Fruit fly (Drosophila melanogaster): ENCODE results near the gene betaTub97EF.
A peak's percentile ranks its signal among the peaks of the same experiment; 100 is the strongest.

The betaTub97EF gene

dm6 chr3R:27937752-27938694 is 50.2 kb downstream of the betaTub97EF start, which contains the start of the genes NSD and BOD1 (continued):
- no peak for TF ChIP-seq CG6683 (GFP tag; optimal IDR thresholded peaks at IDR 0.05)
- no peak for TF ChIP-seq Sox100B (GFP tag; optimal IDR thresholded peaks at IDR 0.05)
- peak; percentile 62 for TF ChIP-seq CG11560 (tag; IDR thresholded peaks at IDR 0.05)
- no peak for TF ChIP-seq Side (GFP tag; optimal IDR thresholded peaks at IDR 0.05)
- TF ChIP-seq CG7987 (GFP tag; optimal IDR thresholded peaks at IDR 0.05) = peak; percentile 20
- TF ChIP-seq CG11398 (GFP tag; optimal IDR thresholded peaks at IDR 0.05) = no peak
- peak; percentile 47 for TF ChIP-seq CG12659 (GFP tag; optimal IDR thresholded peaks at IDR 0.05)
- peak; percentile 27; the same call in 1 of the 2 replicates for TF ChIP-seq wor (GFP tag; IDR thresholded peaks at IDR 0.05)
- TF ChIP-seq amos (GFP tag; IDR thresholded peaks at IDR 0.05; ENCODE audit: partially characterized antibody) = peak; percentile 98
- no peak for TF ChIP-seq CG8290 (GFP tag; optimal IDR thresholded peaks at IDR 0.05)
- no peak for TF ChIP-seq CG8290 (tag; optimal IDR thresholded peaks at IDR 0.05)
- no peak for TF ChIP-seq D (optimal IDR thresholded peaks at IDR 0.05)
- TF ChIP-seq D (GFP tag; optimal IDR thresholded peaks at IDR 0.05) = no peak
- no peak for TF ChIP-seq Lpt (GFP tag; optimal IDR thresholded peaks at IDR 0.05)
- TF ChIP-seq crc (GFP tag; optimal IDR thresholded peaks at IDR 0.05) = no peak
- TF ChIP-seq Deaf1 (tag; optimal IDR thresholded peaks at IDR 0.05) = peak; percentile 0
- no peak for TF ChIP-seq CG4854 (GFP tag; optimal IDR thresholded peaks at IDR 0.05)
- TF ChIP-seq D19A (tag; optimal IDR thresholded peaks at IDR 0.05) = no peak
- peak; percentile 61 for TF ChIP-seq MTF-1 (GFP tag; optimal IDR thresholded peaks at IDR 0.05; ENCODE audit: borderline replicate concordance)
- TF ChIP-seq pfk (GFP tag; optimal IDR thresholded peaks at IDR 0.05) = no peak
- no peak for TF ChIP-seq yki (optimal IDR thresholded peaks at IDR 0.05)
- TF ChIP-seq Six4 (GFP tag; optimal IDR thresholded peaks at IDR 0.05) = peak; percentile 43
- TF ChIP-seq CG12299 (tag; optimal IDR thresholded peaks at IDR 0.05) = no peak
- TF ChIP-seq CG1024 (GFP tag; IDR thresholded peaks at IDR 0.05) = 0 out of 2 replicates have a peak, but pooled peaks have one; percentile 46
- TF ChIP-seq CG13894 (tag; optimal IDR thresholded peaks at IDR 0.05) = no peak
- TF ChIP-seq exex (tag; optimal IDR thresholded peaks at IDR 0.05) = no peak
- TF ChIP-seq abd-A (tag; optimal IDR thresholded peaks at IDR 0.05) = no peak
- TF ChIP-seq ind (GFP tag; optimal IDR thresholded peaks at IDR 0.05) = peak; percentile 52
- TF ChIP-seq vvl (GFP tag; IDR thresholded peaks at IDR 0.05) = peak; percentile 79
- TF ChIP-seq bab2 (GFP tag; optimal IDR thresholded peaks at IDR 0.05) = no peak
- peak; percentile 90 for TF ChIP-seq nerfin-2 (GFP tag; IDR thresholded peaks at IDR 0.05; ENCODE audit: partially characterized antibody)
- TF ChIP-seq disco-r (GFP tag; optimal IDR thresholded peaks at IDR 0.05) = no peak
- TF ChIP-seq gro (GFP tag; optimal IDR thresholded peaks at IDR 0.05) = no peak
- TF ChIP-seq tin (GFP tag; optimal IDR thresholded peaks at IDR 0.05) = peak; percentile 64
- TF ChIP-seq H2.0 (GFP tag; IDR thresholded peaks at IDR 0.05) = peak; percentile 45
- peak; percentile 74 for TF ChIP-seq ase (GFP tag; IDR thresholded peaks at IDR 0.05)
- TF ChIP-seq peb (GFP tag; IDR thresholded peaks at IDR 0.05) = no peak
- TF ChIP-seq CG30431 (GFP tag; optimal IDR thresholded peaks at IDR 0.05) = peak; percentile 33
- TF ChIP-seq ssp (GFP tag; IDR thresholded peaks at IDR 0.05) = peak; percentile 68
- peak; percentile 14 to 40 for TF ChIP-seq Pdp1 (GFP tag; optimal IDR thresholded peaks at IDR 0.05)
- peak; percentile 82 for TF ChIP-seq Gug (GFP tag; IDR thresholded peaks at IDR 0.05)
- TF ChIP-seq mld (GFP tag; IDR thresholded peaks at IDR 0.05; ENCODE audit: partially characterized antibody) = peak; percentile 95
- peak; percentile 98 for TF ChIP-seq CG2116 (GFP tag; optimal IDR thresholded peaks at IDR 0.05)
- no peak for TF ChIP-seq gsb (GFP tag; IDR thresholded peaks at IDR 0.05)
- TF ChIP-seq Ada2b (GFP tag; IDR thresholded peaks at IDR 0.05) = peak; percentile 66
- peak; percentile 57 for TF ChIP-seq mam (GFP tag; optimal IDR thresholded peaks at IDR 0.05)
- TF ChIP-seq Myb (GFP tag; optimal IDR thresholded peaks at IDR 0.05) = peak; percentile 44
- peak; percentile 1 for TF ChIP-seq CG7928 (GFP tag; optimal IDR thresholded peaks at IDR 0.05)
- peak; percentile 61 for TF ChIP-seq CG30403 (GFP tag; optimal IDR thresholded peaks at IDR 0.05)
- no peak for TF ChIP-seq Lhr (GFP tag; optimal IDR thresholded peaks at IDR 0.05)
